Worm (Caenorhabditis elegans) whole organism, late embryonic: ENCODE results near the gene smim-14.

ENCODE experiments used
- C08G9.2 ChIP-seq: sonication (generic microtip); optimal IDR thresholded peaks from 2 replicates; lab custom pipeline; 2016; ENCODE audit warnings: mild to moderate bottlenecking, missing genetic modification characterization, moderate library complexity, missing compliant biosample characterization
- C38D4.7 ChIP-seq: fragments of 200-800 bp; sonication (Bioruptor generic); optimal IDR thresholded peaks from 2 replicates; lab custom pipeline; 2018; ENCODE audit warnings: mild to moderate bottlenecking, missing genetic modification characterization, moderate library complexity, missing compliant biosample characterization
- F13H6.1 ChIP-seq: sonication (generic microtip); optimal IDR thresholded peaks from 2 replicates; lab custom pipeline; 2016; ENCODE audit warnings: missing genetic modification characterization, missing compliant biosample characterization
- K02D7.2 ChIP-seq: sonication (generic microtip); optimal IDR thresholded peaks from 2 replicates; lab custom pipeline; 2017; ENCODE audit warnings: mild to moderate bottlenecking, missing genetic modification characterization, missing compliant biosample characterization
- T23F11.4 ChIP-seq: fragments of 200-800 bp; sonication (Bioruptor generic); optimal IDR thresholded peaks from 2 replicates; lab custom pipeline; 2018; ENCODE audit warnings: mild to moderate bottlenecking, missing genetic modification characterization, missing compliant biosample characterization
- ahr-1 ChIP-seq: sonication (generic microtip); optimal IDR thresholded peaks from 2 replicates; lab custom pipeline; 2016; ENCODE audit warnings: missing genetic modification characterization, missing compliant biosample characterization
- ceh-14 ChIP-seq: sonication (generic microtip); optimal IDR thresholded peaks from 2 replicates; lab custom pipeline; 2016; ENCODE audit warnings: missing genotype, missing genetic modification characterization, missing compliant biosample characterization
- ceh-18 ChIP-seq: sonication (generic microtip); optimal IDR thresholded peaks from 2 replicates; lab custom pipeline; 2016; ENCODE audit warnings: missing genetic modification characterization, missing compliant biosample characterization
- ceh-19 ChIP-seq: fragments of 200-800 bp; sonication (Bioruptor generic); optimal IDR thresholded peaks from 2 replicates; lab custom pipeline; 2018; ENCODE audit warnings: mild to moderate bottlenecking, missing genetic modification characterization, missing compliant biosample characterization
- ceh-22 ChIP-seq: sonication (generic microtip); optimal IDR thresholded peaks from 2 replicates; lab custom pipeline; 2017; ENCODE audit warnings: missing biosample characterization, missing genetic modification characterization
- ceh-24 ChIP-seq: sonication (generic microtip); optimal IDR thresholded peaks from 2 replicates; lab custom pipeline; 2016; ENCODE audit warnings: mild to moderate bottlenecking, missing genetic modification characterization, missing compliant biosample characterization
- ceh-31 ChIP-seq: sonication (generic microtip); optimal IDR thresholded peaks from 2 replicates; lab custom pipeline; 2016; ENCODE audit warnings: missing genetic modification characterization, missing compliant biosample characterization
- ceh-34 ChIP-seq: sonication (generic microtip); optimal IDR thresholded peaks from 2 replicates; lab custom pipeline; 2016; ENCODE audit warnings: mild to moderate bottlenecking, missing genetic modification characterization, missing compliant biosample characterization
- ceh-45 ChIP-seq: fragments of 200-800 bp; sonication (Bioruptor generic); IDR thresholded peaks from 2 replicates; pipeline ENCODE4 v1.3.6; 2022; ENCODE audit warnings: missing genetic modification reagents, missing genetic modification characterization, missing compliant biosample characterization
- ceh-6 ChIP-seq: fragments of 200-800 bp; sonication (Bioruptor generic); optimal IDR thresholded peaks from 2 replicates; lab custom pipeline; 2018; ENCODE audit warnings: mild to moderate bottlenecking, missing genetic modification characterization, missing compliant biosample characterization
- ceh-9 ChIP-seq: sonication (generic microtip); optimal IDR thresholded peaks from 2 replicates; lab custom pipeline; 2016; ENCODE audit warnings: mild to moderate bottlenecking, missing genetic modification characterization, inconsistent platforms, missing compliant biosample characterization
- dve-1 ChIP-seq: sonication (generic microtip); optimal IDR thresholded peaks from 2 replicates; lab custom pipeline; 2017; ENCODE audit warnings: antibody characterized with exemption, mild to moderate bottlenecking, missing genetic modification characterization, missing compliant biosample characterization
- elt-2 ChIP-seq: sonication (generic microtip); optimal IDR thresholded peaks from 2 replicates; lab custom pipeline; 2016; ENCODE audit warnings: missing genetic modification reagents, missing genetic modification characterization, missing compliant biosample characterization
- elt-4 ChIP-seq: sonication (generic microtip); optimal IDR thresholded peaks from 2 replicates; lab custom pipeline; 2016; ENCODE audit warnings: missing genetic modification characterization, missing compliant biosample characterization
- ets-4 ChIP-seq: sonication (generic microtip); optimal IDR thresholded peaks from 2 replicates; lab custom pipeline; 2016; ENCODE audit warnings: missing genetic modification characterization, missing compliant biosample characterization
- eyg-1 ChIP-seq: sonication (generic microtip); optimal IDR thresholded peaks from 2 replicates; lab custom pipeline; 2016; ENCODE audit warnings: missing genotype, missing genetic modification characterization, missing compliant biosample characterization
- fax-1 ChIP-seq: sonication (generic microtip); optimal IDR thresholded peaks from 2 replicates; lab custom pipeline; 2016; ENCODE audit warnings: missing genotype, missing genetic modification characterization, missing compliant biosample characterization
- fkh-10 ChIP-seq: fragments of 150-350 bp; optimal IDR thresholded peaks from 2 replicates; lab custom pipeline; 2014; ENCODE audit warnings: missing biosample characterization, missing genetic modification reagents, missing genetic modification characterization
- fkh-6 ChIP-seq: sonication (generic microtip); optimal IDR thresholded peaks from 2 replicates; lab custom pipeline; 2016; ENCODE audit warnings: missing genetic modification characterization, missing compliant biosample characterization
- gmeb-2 ChIP-seq: sonication (generic microtip); optimal IDR thresholded peaks from 2 replicates; lab custom pipeline; 2016; ENCODE audit warnings: missing genetic modification characterization, inconsistent platforms, missing compliant biosample characterization
- hlh-13 ChIP-seq: fragments of 200-800 bp; sonication (Bioruptor generic); optimal IDR thresholded peaks from 2 replicates; lab custom pipeline; 2018; ENCODE audit warnings: mild to moderate bottlenecking, missing genetic modification characterization, missing compliant biosample characterization
- hlh-15 ChIP-seq: sonication (generic microtip); optimal IDR thresholded peaks from 2 replicates; lab custom pipeline; 2016; ENCODE audit warnings: missing genetic modification characterization, missing compliant biosample characterization
- hlh-30 ChIP-seq: sonication (generic microtip); optimal IDR thresholded peaks from 2 replicates; lab custom pipeline; 2017; ENCODE audit warnings: antibody characterized with exemption, missing genetic modification characterization, missing compliant biosample characterization; ENCODE audit not compliant: insufficient read depth
- madf-2 ChIP-seq: sonication (generic microtip); optimal IDR thresholded peaks from 2 replicates; lab custom pipeline; 2017; ENCODE audit warnings: missing genetic modification characterization, missing compliant biosample characterization
- nfya-1 ChIP-seq: sonication (generic microtip); optimal IDR thresholded peaks from 2 replicates; lab custom pipeline; 2017; ENCODE audit warnings: missing genetic modification characterization, mild to moderate bottlenecking, missing compliant biosample characterization, antibody characterized with exemption, moderate library complexity
- nhr-232 ChIP-seq: sonication (generic microtip); optimal IDR thresholded peaks from 2 replicates; lab custom pipeline; 2016; ENCODE audit warnings: missing genetic modification characterization, missing compliant biosample characterization
- npax-4 ChIP-seq: sonication (generic microtip); optimal IDR thresholded peaks from 2 replicates; lab custom pipeline; 2016; ENCODE audit warnings: missing genetic modification characterization, missing compliant biosample characterization
- odd-2 ChIP-seq: sonication (generic microtip); optimal IDR thresholded peaks from 2 replicates; lab custom pipeline; 2017; ENCODE audit warnings: antibody characterized with exemption, mild to moderate bottlenecking, missing genetic modification characterization, missing compliant biosample characterization
- pag-3 ChIP-seq: sonication (generic microtip); optimal IDR thresholded peaks from 2 replicates; lab custom pipeline; 2016; ENCODE audit warnings: missing compliant biosample characterization, missing genetic modification characterization, borderline replicate concordance
- pat-9 ChIP-seq: fragments of 200-800 bp; sonication (Bioruptor generic); optimal IDR thresholded peaks from 2 replicates; lab custom pipeline; 2018; ENCODE audit warnings: mild to moderate bottlenecking, missing genetic modification characterization, moderate library complexity, missing compliant biosample characterization
- pha-2 ChIP-seq: sonication (generic microtip); optimal IDR thresholded peaks from 2 replicates; lab custom pipeline; 2017; ENCODE audit warnings: mild to moderate bottlenecking, missing genetic modification characterization, missing compliant biosample characterization
- ref-2 ChIP-seq: sonication (generic microtip); optimal IDR thresholded peaks from 2 replicates; lab custom pipeline; 2016; ENCODE audit warnings: missing genetic modification characterization, missing compliant biosample characterization
- rnt-1 ChIP-seq: sonication (generic microtip); optimal IDR thresholded peaks from 2 replicates; lab custom pipeline; 2016; ENCODE audit warnings: missing genetic modification characterization, missing compliant biosample characterization
- sdc-2 ChIP-seq: sonication (generic microtip); optimal IDR thresholded peaks from 2 replicates; lab custom pipeline; 2016; ENCODE audit warnings: missing genotype, missing genetic modification characterization, missing compliant biosample characterization
- sox-2 ChIP-seq: fragments of 200-800 bp; sonication (Bioruptor generic); IDR thresholded peaks from 2 replicates; pipeline ENCODE4 v1.3.6; 2022; ENCODE audit warnings: missing genetic modification reagents, missing genetic modification characterization, missing compliant biosample characterization
- sox-4 ChIP-seq: sonication (generic microtip); optimal IDR thresholded peaks from 2 replicates; lab custom pipeline; 2017; ENCODE audit warnings: mild to moderate bottlenecking, missing genetic modification characterization, inconsistent platforms, missing compliant biosample characterization
- syd-9 ChIP-seq: sonication (generic microtip); optimal IDR thresholded peaks from 2 replicates; lab custom pipeline; 2016; ENCODE audit warnings: mild to moderate bottlenecking, missing genetic modification characterization, moderate library complexity, missing compliant biosample characterization
- tbx-2 ChIP-seq: sonication (generic microtip); optimal IDR thresholded peaks from 2 replicates; lab custom pipeline; 2016; ENCODE audit warnings: missing genetic modification characterization, missing compliant biosample characterization
- ttx-3 ChIP-seq: sonication (generic microtip); optimal IDR thresholded peaks from 2 replicates; lab custom pipeline; 2016; ENCODE audit warnings: missing genetic modification reagents, missing genetic modification characterization, missing compliant biosample characterization
- unc-3 ChIP-seq, 2 experiments: fragments of 200-800 bp in 1 of 2; sonication (Bioruptor generic) in 1 of 2; sonication (generic microtip) in 1 of 2; conservative IDR thresholded peaks in 1 of 2; optimal IDR thresholded peaks in 1 of 2; 2 replicates each; pipeline versions ENCODE4 v1.3.6 to Lab custom; 2016 to 2022; ENCODE audit warnings: missing compliant biosample characterization in 2 of 2, missing genetic modification characterization in 2 of 2, missing genetic modification reagents in 1 of 2
- unc-42 ChIP-seq: sonication (generic microtip); optimal IDR thresholded peaks from 2 replicates; lab custom pipeline; 2016; ENCODE audit warnings: missing genotype, missing genetic modification characterization, missing compliant biosample characterization
- unc-55 ChIP-seq: sonication (generic microtip); optimal IDR thresholded peaks from 2 replicates; lab custom pipeline; 2017; ENCODE audit warnings: missing biosample characterization, missing genetic modification reagents, missing genetic modification characterization
- unc-86 ChIP-seq: sonication (generic microtip); optimal IDR thresholded peaks from 2 replicates; lab custom pipeline; 2016; ENCODE audit warnings: missing genetic modification characterization, missing compliant biosample characterization
- zip-5 ChIP-seq: sonication (generic microtip); optimal IDR thresholded peaks from 2 replicates; lab custom pipeline; 2016; ENCODE audit warnings: missing genetic modification characterization, missing compliant biosample characterization
- ztf-16 ChIP-seq: sonication (generic microtip); optimal IDR thresholded peaks from 2 replicates; lab custom pipeline; 2017; ENCODE audit warnings: missing genetic modification characterization, missing compliant biosample characterization

smim-14 gene

ce11 chrIII:3475014-3475413 lies 5.5 kb upstream of the smim-14 start:
- TF ChIP-seq unc-86 (tag; lab: Kevin White, UChicago) (no peak), ref-2 (no peak), unc-55 (GFP tag; lab: Kevin White, UChicago) (no peak), unc-3 (GFP tag; conservative IDR thresholded peaks at IDR 0.05; lab: Robert Waterston, UW) (no peak), unc-3 (tag; optimal IDR thresholded peaks at IDR 0.05; lab: Kevin White, UChicago) (no peak), K02D7.2 (tag; lab: Kevin White, UChicago) (no peak), eyg-1 (no peak), fkh-10 (GFP tag; lab: Kevin White, UChicago) (no peak), odd-2 (tag; lab: Kevin White, UChicago) (no peak), hlh-15 (tag; lab: Kevin White, UChicago) (no peak), C38D4.7 (GFP tag; lab: Kevin White, UChicago) (no peak), ceh-34 (tag; lab: Kevin White, UChicago) (no peak), elt-4 (tag; lab: Kevin White, UChicago) (no peak), unc-42 (no peak), pag-3 (tag; lab: Kevin White, UChicago) (no peak), ceh-9 (no peak), ets-4 (tag; lab: Kevin White, UChicago) (no peak)

- TF ChIP-seq ceh-22 (tag; lab: Kevin White, UChicago), result no peak
- TF ChIP-seq T23F11.4, result no peak
- no peak for TF ChIP-seq nhr-232 (tag; lab: Kevin White, UChicago)
- TF ChIP-seq ahr-1 (tag; lab: Kevin White, UChicago), result no peak
- TF ChIP-seq fax-1, result no peak
- no peak for TF ChIP-seq sox-2 (GFP tag; lab: Robert Waterston, UW)
- TF ChIP-seq ztf-16 (tag; lab: Kevin White, UChicago), result no peak
- peak; percentile 56 for TF ChIP-seq ceh-34 (tag; lab: Kevin White, UChicago)
- no peak for TF ChIP-seq pha-2 (tag; lab: Kevin White, UChicago)
- no peak for TF ChIP-seq madf-2
- no peak for TF ChIP-seq gmeb-2 (tag; lab: Kevin White, UChicago)
- no peak for TF ChIP-seq ceh-24
- no peak for TF ChIP-seq hlh-30 (tag; lab: Kevin White, UChicago)
- TF ChIP-seq elt-2 (tag; lab: Kevin White, UChicago), result peak; percentile 7
- TF ChIP-seq npax-4 (tag; lab: Kevin White, UChicago), result no peak
- no peak for TF ChIP-seq ttx-3 (tag; lab: Kevin White, UChicago)
- TF ChIP-seq hlh-13 (GFP tag; lab: Kevin White, UChicago), result no peak
- TF ChIP-seq fkh-6 (tag; lab: Kevin White, UChicago), result no peak
- TF ChIP-seq zip-5 (tag; lab: Kevin White, UChicago), result no peak
- TF ChIP-seq ceh-14, result no peak
- no peak for TF ChIP-seq ceh-6 (GFP tag; lab: Kevin White, UChicago)
- TF ChIP-seq F13H6.1 (tag; lab: Kevin White, UChicago), result peak; percentile 41
- TF ChIP-seq pat-9 (tag; lab: Kevin White, UChicago), result peak; percentile 44
- peak; percentile 64 for TF ChIP-seq ceh-31 (tag; lab: Kevin White, UChicago)
- peak; percentile 48 for TF ChIP-seq sdc-2
- TF ChIP-seq unc-3 (GFP tag; conservative IDR thresholded peaks at IDR 0.05; lab: Robert Waterston, UW), result no peak
- TF ChIP-seq unc-3 (tag; optimal IDR thresholded peaks at IDR 0.05; lab: Kevin White, UChicago), result no peak
- TF ChIP-seq sox-4 (tag; lab: Kevin White, UChicago), result no peak
- no peak for TF ChIP-seq ets-4 (tag; lab: Kevin White, UChicago)
- peak; percentile 43 for TF ChIP-seq rnt-1 (tag; lab: Kevin White, UChicago)
- TF ChIP-seq tbx-2 (tag; lab: Kevin White, UChicago), result peak; percentile 74
- no peak for TF ChIP-seq syd-9 (tag; lab: Kevin White, UChicago)
- peak; percentile 82 for TF ChIP-seq nfya-1 (tag; lab: Kevin White, UChicago)
- TF ChIP-seq dve-1 (tag; lab: Kevin White, UChicago), result no peak
- TF ChIP-seq ceh-45 (GFP tag; lab: Robert Waterston, UW), result no peak
- TF ChIP-seq unc-55 (GFP tag; lab: Kevin White, UChicago), result peak; percentile 78
- TF ChIP-seq ceh-18, result peak; percentile 64
- TF ChIP-seq ceh-19, result no peak
- TF ChIP-seq C08G9.2 (tag; lab: Kevin White, UChicago), result peak; percentile 25
- TF ChIP-seq C38D4.7 (GFP tag; lab: Kevin White, UChicago), result no peak
Observed at ce11 chrIII:3471403-3472053, 2.0 kb upstream of the smim-14 start, which contains the start of gene rsu-1. Gene rsu-1 (plus strand): TSS chrIII:3472003.
